Fruit fly (Drosophila melanogaster) whole organism, embryonic: ENCODE measurements around the gene CG6766.

Source experiments
- Antp ChIP-seq: fragments of 200-800 bp; sonication (Bioruptor generic); optimal IDR thresholded peaks from 3 replicates; lab custom pipeline; 2016; ENCODE audit warnings: missing biosample characterization, missing genetic modification characterization
- Atf-2 ChIP-seq: fragments of 200-800 bp; sonication (Bioruptor generic); optimal IDR thresholded peaks from 2 replicates; lab custom pipeline; 2016; ENCODE audit warnings: missing biosample characterization, missing genetic modification characterization
- B-H2 ChIP-seq: fragments of 200-800 bp; sonication (Bioruptor generic); optimal IDR thresholded peaks from 2 replicates; lab custom pipeline; 2018; ENCODE audit warnings: missing biosample characterization, mild to moderate bottlenecking, missing genetic modification characterization
- BEAF-32 ChIP-seq: fragments of 200-800 bp; sonication (Bioruptor generic); optimal IDR thresholded peaks from 3 replicates; lab custom pipeline; 2017; ENCODE audit warnings: missing biosample characterization, missing genetic modification characterization, mild to moderate bottlenecking, moderate library complexity, missing genetic modification reagents
- CG10431 ChIP-seq: fragments of 200-800 bp; sonication (Bioruptor generic); optimal IDR thresholded peaks from 3 replicates; lab custom pipeline; 2018; ENCODE audit warnings: missing biosample characterization, mild to moderate bottlenecking, missing genetic modification characterization
- CG11560 ChIP-seq: fragments of 200-800 bp; sonication (Bioruptor generic); IDR thresholded peaks from 3 replicates; pipeline ENCODE4 v1.3.6; 2022; ENCODE audit warnings: missing biosample characterization, missing genetic modification characterization
- CG11696 ChIP-seq: fragments of 200-800 bp; sonication (Bioruptor generic); IDR thresholded peaks from 2 replicates; pipeline ENCODE4 v1.3.6; 2022; ENCODE audit warnings: missing biosample characterization, missing genetic modification characterization
- CG16815 ChIP-seq: fragments of 200-800 bp; sonication (Bioruptor generic); optimal IDR thresholded peaks from 3 replicates; lab custom pipeline; 2017; ENCODE audit warnings: missing biosample characterization, mild to moderate bottlenecking, missing genetic modification characterization
- CG17568 ChIP-seq: fragments of 200-800 bp; sonication (Bioruptor generic); optimal IDR thresholded peaks from 2 replicates; lab custom pipeline; 2018; ENCODE audit warnings: missing biosample characterization, mild to moderate bottlenecking, missing genetic modification characterization, moderate library complexity
- CG17829 ChIP-seq: fragments of 200-800 bp; optimal IDR thresholded peaks from 2 replicates; lab custom pipeline; 2019; ENCODE audit warnings: missing biosample characterization, mild to moderate bottlenecking, missing genetic modification characterization, moderate library complexity
- CG30020 ChIP-seq: fragments of 200-800 bp; optimal IDR thresholded peaks from 2 replicates; lab custom pipeline; 2019; ENCODE audit warnings: missing biosample characterization, mild to moderate bottlenecking, missing genetic modification characterization, moderate library complexity
- CG3065 ChIP-seq: fragments of 200-800 bp; sonication (Bioruptor generic); optimal IDR thresholded peaks from 2 replicates; lab custom pipeline; 2016; ENCODE audit warnings: missing biosample characterization, missing genetic modification characterization
- CG32767 ChIP-seq: fragments of 200-800 bp; sonication (Bioruptor generic); IDR thresholded peaks from 2 replicates; pipeline ENCODE4 v1.3.6; 2022; ENCODE audit warnings: missing biosample characterization, missing genetic modification characterization
- CG3838 ChIP-seq: fragments of 200-800 bp; sonication (Bioruptor generic); optimal IDR thresholded peaks from 3 replicates; lab custom pipeline; 2016; ENCODE audit warnings: missing biosample characterization, missing genetic modification characterization
- CG4282 ChIP-seq: fragments of 200-800 bp; sonication (Bioruptor generic); optimal IDR thresholded peaks from 2 replicates; lab custom pipeline; 2016; ENCODE audit warnings: missing biosample characterization, missing genetic modification characterization
- CG6175 ChIP-seq: fragments of 200-800 bp; sonication (Bioruptor generic); IDR thresholded peaks from 3 replicates; pipeline ENCODE4 v1.3.6; 2022; ENCODE audit warnings: missing biosample characterization, missing genetic modification characterization
- CG6654 ChIP-seq: fragments of 200-800 bp; sonication (Bioruptor generic); optimal IDR thresholded peaks from 2 replicates; lab custom pipeline; 2017; ENCODE audit warnings: missing biosample characterization, mild to moderate bottlenecking, missing genetic modification characterization
- CG6765 ChIP-seq: fragments of 200-800 bp; sonication (Bioruptor generic); optimal IDR thresholded peaks from 3 replicates; lab custom pipeline; 2017; ENCODE audit warnings: missing biosample characterization, mild to moderate bottlenecking, missing genetic modification characterization
- CG7372 ChIP-seq: fragments of 200-800 bp; sonication (Bioruptor generic); IDR thresholded peaks from 2 replicates; pipeline ENCODE4 v1.3.6; 2022; ENCODE audit warnings: missing biosample characterization, missing genetic modification characterization
- CG7839 ChIP-seq: fragments of 200-800 bp; sonication (Bioruptor generic); optimal IDR thresholded peaks from 3 replicates; lab custom pipeline; 2018; ENCODE audit warnings: missing biosample characterization, mild to moderate bottlenecking, missing genetic modification characterization, moderate library complexity
- CG9609 ChIP-seq: fragments of 200-800 bp; sonication (Bioruptor generic); optimal IDR thresholded peaks from 3 replicates; lab custom pipeline; 2016; ENCODE audit warnings: missing biosample characterization, missing genetic modification characterization
- Chrac-16 ChIP-seq: fragments of 200-800 bp; sonication (Bioruptor generic); optimal IDR thresholded peaks from 3 replicates; lab custom pipeline; 2016; ENCODE audit warnings: missing biosample characterization, missing genetic modification characterization
- CoRest ChIP-seq: fragments of 200-800 bp; sonication (Bioruptor generic); optimal IDR thresholded peaks from 3 replicates; lab custom pipeline; 2018; ENCODE audit warnings: missing biosample characterization, mild to moderate bottlenecking, missing genetic modification characterization, moderate library complexity
- Dip2 ChIP-seq: fragments of 200-800 bp; sonication (Bioruptor generic); IDR thresholded peaks from 2 replicates; pipeline ENCODE4 v1.3.6; 2022; ENCODE audit warnings: missing biosample characterization, missing genetic modification characterization
- Dip3 ChIP-seq: fragments of 200-800 bp; sonication (Bioruptor generic); optimal IDR thresholded peaks from 3 replicates; lab custom pipeline; 2016; ENCODE audit warnings: missing biosample characterization, missing genetic modification characterization
- Elba2 ChIP-seq: fragments of 200-800 bp; sonication (Bioruptor generic); optimal IDR thresholded peaks from 3 replicates; lab custom pipeline; 2016; ENCODE audit warnings: missing biosample characterization, missing genetic modification characterization
- Lhr ChIP-seq: fragments of 200-800 bp; sonication (Bioruptor generic); optimal IDR thresholded peaks from 3 replicates; lab custom pipeline; 2017; ENCODE audit warnings: mild to moderate bottlenecking, missing biosample characterization, missing genetic modification reagents, missing genetic modification characterization
- Neu2 ChIP-seq: fragments of 200-800 bp; sonication (Bioruptor generic); optimal IDR thresholded peaks from 3 replicates; lab custom pipeline; 2016; ENCODE audit warnings: missing biosample characterization, missing genetic modification characterization, borderline replicate concordance
- Oli ChIP-seq: fragments of 200-800 bp; sonication (Bioruptor generic); optimal IDR thresholded peaks from 2 replicates; lab custom pipeline; 2018; ENCODE audit warnings: missing biosample characterization, mild to moderate bottlenecking, missing genetic modification characterization, moderate library complexity
- Sry-β ChIP-seq: fragments of 200-800 bp; sonication (Bioruptor generic); optimal IDR thresholded peaks from 2 replicates; lab custom pipeline; 2018; ENCODE audit warnings: missing biosample characterization, mild to moderate bottlenecking, missing genetic modification characterization, moderate library complexity
- YL-1 ChIP-seq: fragments of 200-800 bp; sonication (Bioruptor generic); optimal IDR thresholded peaks from 3 replicates; lab custom pipeline; 2017; ENCODE audit warnings: missing biosample characterization, mild to moderate bottlenecking, missing genetic modification characterization
- cad ChIP-seq: fragments of >200 bp; optimal IDR thresholded peaks from 2 replicates; lab custom pipeline; 2017; ENCODE audit warnings: missing biosample characterization, missing genetic modification characterization
- chinmo ChIP-seq: fragments of 200-800 bp; sonication (Bioruptor generic); IDR thresholded peaks from 4 replicates; pipeline ENCODE4 v1.3.6; 2022; ENCODE audit warnings: missing biosample characterization, missing genetic modification characterization; ENCODE audit not compliant: partially characterized antibody
- da ChIP-seq: fragments of 200-800 bp; sonication (Bioruptor generic); optimal IDR thresholded peaks from 2 replicates; lab custom pipeline; 2016; ENCODE audit warnings: missing biosample characterization, missing genetic modification characterization
- dmrt11E ChIP-seq: fragments of 200-800 bp; sonication (Bioruptor generic); optimal IDR thresholded peaks from 3 replicates; lab custom pipeline; 2018; ENCODE audit warnings: missing biosample characterization, mild to moderate bottlenecking, missing genetic modification characterization, moderate library complexity
- dpn ChIP-seq, 2 experiments: fragments of 200-800 bp; sonication (Bioruptor generic); optimal IDR thresholded peaks; 3 replicates each; lab custom pipeline; 2016; ENCODE audit warnings: missing biosample characterization in 2 of 2, missing genetic modification characterization in 2 of 2
- fu2 ChIP-seq: fragments of 200-800 bp; sonication (Bioruptor generic); optimal IDR thresholded peaks from 2 replicates; lab custom pipeline; 2016; ENCODE audit warnings: missing biosample characterization, missing genetic modification characterization
- ham ChIP-seq: fragments of 200-800 bp; sonication (Bioruptor generic); IDR thresholded peaks from 2 replicates; pipeline ENCODE4 v1.3.6; 2022; ENCODE audit warnings: missing biosample characterization, missing genetic modification characterization
- hth ChIP-seq: fragments of >200 bp; optimal IDR thresholded peaks from 2 replicates; lab custom pipeline; 2017; ENCODE audit warnings: inconsistent platforms
- kay ChIP-seq: fragments of 200-800 bp; sonication (Bioruptor generic); optimal IDR thresholded peaks from 2 replicates; lab custom pipeline; 2016; ENCODE audit warnings: missing biosample characterization, missing genetic modification characterization
- lola ChIP-seq, 3 experiments: fragments of >200 bp in 2 of 3; fragments of 200-800 bp in 1 of 3; sonication (Bioruptor generic) in 1 of 3; optimal IDR thresholded peaks; 2 replicates each; lab custom pipeline; 2017 to 2019; ENCODE audit warnings: missing biosample characterization in 3 of 3, missing genetic modification characterization in 3 of 3, mild to moderate bottlenecking in 1 of 3, moderate library complexity in 1 of 3
- mam ChIP-seq: fragments of 200-800 bp; sonication (Bioruptor generic); optimal IDR thresholded peaks from 3 replicates; lab custom pipeline; 2016; ENCODE audit warnings: missing biosample characterization, missing genetic modification characterization
- pan ChIP-seq, 4 experiments: fragments of >200 bp in 3 of 4; fragments of 200-800 bp in 1 of 4; sonication (Bioruptor generic) in 1 of 4; optimal IDR thresholded peaks in 3 of 4; IDR thresholded peaks in 1 of 4; 2 replicates each; pipeline versions ENCODE4 v1.3.6 to Lab custom; 2017 to 2022; ENCODE audit warnings: missing biosample characterization in 2 of 4, missing genetic modification characterization in 2 of 4, mixed read lengths in 1 of 4
- schlank ChIP-seq: fragments of 200-800 bp; sonication (Bioruptor generic); optimal IDR thresholded peaks from 2 replicates; lab custom pipeline; 2018; ENCODE audit warnings: missing biosample characterization, mild to moderate bottlenecking, missing genetic modification characterization
- sd ChIP-seq: fragments of 200-800 bp; sonication (Bioruptor generic); optimal IDR thresholded peaks from 3 replicates; lab custom pipeline; 2018; ENCODE audit warnings: missing biosample characterization, mild to moderate bottlenecking, missing genetic modification characterization, moderate library complexity
- sens ChIP-seq: fragments of 200-800 bp; sonication (Bioruptor generic); peaks from one replicate; lab custom pipeline; 2016; ENCODE audit warnings: missing biosample characterization, missing genetic modification characterization
- seq ChIP-seq: fragments of 200-800 bp; sonication (Bioruptor generic); IDR thresholded peaks from 2 replicates; pipeline ENCODE4 v1.3.6; 2022; ENCODE audit warnings: missing biosample characterization, missing genetic modification characterization
- slou ChIP-seq: fragments of 200-800 bp; sonication (Bioruptor generic); optimal IDR thresholded peaks from 3 replicates; lab custom pipeline; 2016; ENCODE audit warnings: missing biosample characterization, missing genetic modification characterization
- ttk ChIP-seq: fragments of 200-800 bp; sonication (Bioruptor generic); IDR thresholded peaks from 2 replicates; pipeline ENCODE4 v2.1.2; 2022; ENCODE audit warnings: missing biosample characterization, missing genetic modification characterization
- tup ChIP-seq: fragments of 200-800 bp; sonication (Bioruptor generic); optimal IDR thresholded peaks from 2 replicates; lab custom pipeline; 2016; ENCODE audit warnings: missing biosample characterization, mild to moderate bottlenecking, missing genetic modification characterization, moderate library complexity
- wdn ChIP-seq: fragments of 200-800 bp; sonication (Bioruptor generic); IDR thresholded peaks from 2 replicates; pipeline ENCODE4 v1.3.6; 2022; ENCODE audit warnings: missing biosample characterization, missing genetic modification characterization

The CG6766 gene

dm6 chr2L:12021193-12021592 lies 19.3 kb downstream of the CG6766 start (continued):
- TF ChIP-seq schlank (tag; lab: Kevin White, UChicago) (peak; percentile 75), lola (GFP tag; optimal IDR thresholded peaks at IDR 0.05; lab: Kevin White, UChicago) (peak in 1 of 3 experiments; percentile 62), CG11560 (tag; lab: Robert Waterston, UW) (no peak), Chrac-16 (GFP tag; lab: Kevin White, UChicago) (no peak), Neu2 (GFP tag; lab: Kevin White, UChicago) (no peak), CG6175 (no peak), CG6654 (GFP tag; lab: Kevin White, UChicago) (no peak), CG17568 (GFP tag; lab: Kevin White, UChicago) (no peak), CG11696 (GFP tag; lab: Robert Waterston, UW) (no peak), Antp (GFP tag; lab: Kevin White, UChicago) (no peak), seq (GFP tag; lab: Robert Waterston, UW) (peak; percentile 78), B-H2 (GFP tag; lab: Kevin White, UChicago) (peak; percentile 52), CG3838 (GFP tag; lab: Kevin White, UChicago) (peak; percentile 78), ham (GFP tag; lab: Robert Waterston, UW) (no peak), kay (peak; percentile 35), fu2 (GFP tag; lab: Kevin White, UChicago) (no peak), Elba2 (GFP tag; lab: Kevin White, UChicago) (no peak), da (GFP tag; lab: Kevin White, UChicago) (no peak), CG4282 (no peak), dpn (GFP tag; optimal IDR thresholded peaks at IDR 0.05; lab: Kevin White, UChicago) (peak; percentile 32 to 53), dmrt11E (peak; percentile 69), Lhr (peak; percentile 33), Atf-2 (GFP tag; lab: Kevin White, UChicago) (no peak), CG7372 (no peak), Sry-β (no peak), Dip2 (GFP tag; lab: Robert Waterston, UW) (no peak), CG7839 (tag; lab: Kevin White, UChicago) (peak; percentile 29), sd (tag; lab: Kevin White, UChicago) (no peak), Dip3 (no peak), sens (GFP tag; lab: Kevin White, UChicago) (peak; percentile 96), BEAF-32 (GFP tag; lab: Kevin White, UChicago) (no peak), CG6765 (GFP tag; lab: Kevin White, UChicago) (no peak), CG10431 (peak; percentile 70), ttk (GFP tag; lab: Robert Waterston, UW) (no peak), slou (GFP tag; lab: Kevin White, UChicago) (no peak), CG32767 (no peak), CG16815 (no peak), wdn (no peak; the same call in 1 of the 2 replicates), tup (GFP tag; lab: Kevin White, UChicago) (peak; percentile 70), CoRest (peak; percentile 64), CG17829 (tag; lab: Kevin White, UChicago) (no peak), CG30020 (tag; lab: Kevin White, UChicago) (no peak), chinmo (GFP tag; lab: Robert Waterston, UW) (no peak), Oli (tag; lab: Kevin White, UChicago) (peak; percentile 24), CG9609 (GFP tag; lab: Kevin White, UChicago) (peak; percentile 9), CG3065 (GFP tag; lab: Kevin White, UChicago) (peak; percentile 40), pan (optimal IDR thresholded peaks at IDR 0.05; lab: Kevin White, UChicago) (no peak), pan (GFP tag; optimal IDR thresholded peaks at IDR 0.05 in 1 of 2, IDR thresholded peaks at IDR 0.05 in 1 of 2) (no peak), YL-1 (GFP tag; lab: Kevin White, UChicago) (peak; percentile 11), hth (lab: Kevin White, UChicago) (no peak), mam (no peak), cad (GFP tag; lab: Kevin White, UChicago) (no peak)
